Worm (Caenorhabditis elegans) whole organism, late embryonic: ENCODE results near the gene tag-321.

Source experiments
- C08G9.2 ChIP-seq: sonication (generic microtip); optimal IDR thresholded peaks from 2 replicates; lab custom pipeline; 2016; ENCODE audit warnings: mild to moderate bottlenecking, missing genetic modification characterization, moderate library complexity, missing compliant biosample characterization
- K09A11.1 ChIP-seq: sonication (generic microtip); optimal IDR thresholded peaks from 2 replicates; lab custom pipeline; 2017; ENCODE audit warnings: antibody characterized with exemption, mild to moderate bottlenecking, missing genetic modification characterization, missing compliant biosample characterization; ENCODE audit not compliant: insufficient read depth
- ama-1 ChIP-seq: fragments of 150-350 bp; optimal IDR thresholded peaks from 2 replicates; lab custom pipeline; 2014
- ceh-22 ChIP-seq: sonication (generic microtip); optimal IDR thresholded peaks from 2 replicates; lab custom pipeline; 2017; ENCODE audit warnings: missing biosample characterization, missing genetic modification characterization
- ceh-24 ChIP-seq: sonication (generic microtip); optimal IDR thresholded peaks from 2 replicates; lab custom pipeline; 2016; ENCODE audit warnings: mild to moderate bottlenecking, missing genetic modification characterization, missing compliant biosample characterization
- ceh-48 ChIP-seq: sonication (generic microtip); optimal IDR thresholded peaks from 2 replicates; lab custom pipeline; 2016; ENCODE audit warnings: missing genetic modification characterization, inconsistent platforms, missing compliant biosample characterization
- elt-2 ChIP-seq: sonication (generic microtip); optimal IDR thresholded peaks from 2 replicates; lab custom pipeline; 2016; ENCODE audit warnings: missing genetic modification reagents, missing genetic modification characterization, missing compliant biosample characterization
- lin-11 ChIP-seq: fragments of 200-800 bp; sonication (Bioruptor generic); optimal IDR thresholded peaks from 2 replicates; lab custom pipeline; 2018; ENCODE audit warnings: mild to moderate bottlenecking, missing genetic modification characterization, missing compliant biosample characterization
- nhr-11 ChIP-seq: fragments of 150-350 bp; optimal IDR thresholded peaks from 2 replicates; lab custom pipeline; 2014; ENCODE audit warnings: missing biosample characterization, missing genetic modification characterization
- pqm-1 ChIP-seq: sonication (generic microtip); optimal IDR thresholded peaks from 2 replicates; lab custom pipeline; 2016; ENCODE audit warnings: missing genetic modification characterization, missing compliant biosample characterization
- rnt-1 ChIP-seq: sonication (generic microtip); optimal IDR thresholded peaks from 2 replicates; lab custom pipeline; 2016; ENCODE audit warnings: missing genetic modification characterization, missing compliant biosample characterization
- sox-4 ChIP-seq: sonication (generic microtip); optimal IDR thresholded peaks from 2 replicates; lab custom pipeline; 2017; ENCODE audit warnings: mild to moderate bottlenecking, missing genetic modification characterization, inconsistent platforms, missing compliant biosample characterization
- unc-55 ChIP-seq: sonication (generic microtip); optimal IDR thresholded peaks from 2 replicates; lab custom pipeline; 2017; ENCODE audit warnings: missing biosample characterization, missing genetic modification reagents, missing genetic modification characterization
- zip-5 ChIP-seq: sonication (generic microtip); optimal IDR thresholded peaks from 2 replicates; lab custom pipeline; 2016; ENCODE audit warnings: missing genetic modification characterization, missing compliant biosample characterization

- no peak for TF ChIP-seq ama-1 (lab: Kevin White, UChicago)
- TF ChIP-seq ceh-48 (tag; lab: Kevin White, UChicago), result no peak
- no peak for TF ChIP-seq unc-55
- no peak for TF ChIP-seq sox-4 (tag; lab: Kevin White, UChicago)
- no peak for TF ChIP-seq ceh-24 (tag; lab: Kevin White, UChicago)
- no peak for TF ChIP-seq ceh-22 (tag; lab: Kevin White, UChicago)
- no peak for TF ChIP-seq elt-2 (tag; lab: Kevin White, UChicago)
- no peak for TF ChIP-seq nhr-11 (tag; lab: Kevin White, UChicago)
- TF ChIP-seq zip-5 (tag; lab: Kevin White, UChicago), result no peak
- no peak for TF ChIP-seq C08G9.2 (tag; lab: Kevin White, UChicago)
- TF ChIP-seq rnt-1 (tag; lab: Kevin White, UChicago), result no peak
- no peak for TF ChIP-seq K09A11.1 (tag; lab: Kevin White, UChicago)
- no peak for TF ChIP-seq lin-11 (tag; lab: Kevin White, UChicago)
- no peak for TF ChIP-seq pqm-1
Measured at ce11 chrIV:7790151-7790691, 6.6 kb upstream of the tag-321 start.
